Fruit fly (Drosophila melanogaster) whole organism, embryonic: ENCODE data around the gene CG13667.
A peak's percentile ranks its signal among the peaks of the same experiment; 100 is the strongest.

Experiments used
- Atf6 ChIP-seq: fragments of 200-800 bp; sonication (Bioruptor generic); IDR thresholded peaks from 2 replicates; pipeline ENCODE4 v1.3.6; 2022; ENCODE audit warnings: missing biosample characterization, missing genetic modification characterization
- Bdp1 ChIP-seq: fragments of 200-800 bp; sonication (Bioruptor generic); optimal IDR thresholded peaks from 3 replicates; lab custom pipeline; 2016; ENCODE audit warnings: missing biosample characterization, missing genetic modification characterization
- CG11085 ChIP-seq: fragments of 200-800 bp; sonication (Bioruptor generic); IDR thresholded peaks from 2 replicates; pipeline ENCODE4 v1.3.6; 2022; ENCODE audit warnings: missing biosample characterization, missing genetic modification characterization
- CG14710 ChIP-seq: fragments of 200-800 bp; sonication (Bioruptor generic); optimal IDR thresholded peaks from 3 replicates; lab custom pipeline; 2019; ENCODE audit warnings: missing biosample characterization, mild to moderate bottlenecking, missing genetic modification characterization, moderate library complexity
- CG17328 ChIP-seq: fragments of 200-800 bp; sonication (Bioruptor generic); IDR thresholded peaks from 2 replicates; pipeline ENCODE4 v1.3.6; 2022; ENCODE audit warnings: missing biosample characterization, missing genetic modification characterization
- CG17612 ChIP-seq: fragments of 200-800 bp; sonication (Bioruptor generic); IDR thresholded peaks from 2 replicates; pipeline ENCODE4 v1.3.6; 2022; ENCODE audit warnings: missing biosample characterization, missing genetic modification characterization
- CG17912 ChIP-seq: fragments of 200-800 bp; sonication (Bioruptor generic); optimal IDR thresholded peaks from 2 replicates; lab custom pipeline; 2018; ENCODE audit warnings: missing biosample characterization, mild to moderate bottlenecking, missing genetic modification characterization
- CG18262 ChIP-seq: fragments of 200-800 bp; optimal IDR thresholded peaks from 3 replicates; lab custom pipeline; 2019; ENCODE audit warnings: missing biosample characterization, mild to moderate bottlenecking, missing genetic modification characterization, moderate library complexity
- CG18476 ChIP-seq: fragments of 200-800 bp; sonication (Bioruptor generic); optimal IDR thresholded peaks from 2 replicates; lab custom pipeline; 2016; ENCODE audit warnings: missing biosample characterization, mild to moderate bottlenecking, missing genetic modification characterization
- CG2120 ChIP-seq: fragments of 200-800 bp; sonication (Bioruptor generic); optimal IDR thresholded peaks from 3 replicates; lab custom pipeline; 2016; ENCODE audit warnings: missing biosample characterization, missing genetic modification characterization
- CG3163 ChIP-seq: fragments of 200-800 bp; sonication (Bioruptor generic); optimal IDR thresholded peaks from 3 replicates; lab custom pipeline; 2016; ENCODE audit warnings: missing biosample characterization, missing genetic modification characterization
- CG32532 ChIP-seq: fragments of 200-800 bp; sonication (Bioruptor generic); IDR thresholded peaks from 2 replicates; pipeline ENCODE4 v1.3.6; 2022; ENCODE audit warnings: missing biosample characterization, missing genetic modification characterization
- CG3995 ChIP-seq: fragments of 200-800 bp; sonication (Bioruptor generic); optimal IDR thresholded peaks from 3 replicates; lab custom pipeline; 2016; ENCODE audit warnings: missing biosample characterization, missing genetic modification characterization
- CrebB ChIP-seq: fragments of 200-800 bp; sonication (Bioruptor generic); optimal IDR thresholded peaks from 3 replicates; lab custom pipeline; 2018; ENCODE audit warnings: missing biosample characterization, mild to moderate bottlenecking, missing genetic modification characterization
- Dfd ChIP-seq, 2 experiments: fragments of >200 bp; optimal IDR thresholded peaks; 2 replicates each; lab custom pipeline; 2017; ENCODE audit warnings: missing biosample characterization in 2 of 2, missing genetic modification characterization in 2 of 2
- Dip2 ChIP-seq: fragments of 200-800 bp; sonication (Bioruptor generic); IDR thresholded peaks from 2 replicates; pipeline ENCODE4 v1.3.6; 2022; ENCODE audit warnings: missing biosample characterization, missing genetic modification characterization
- Drgx ChIP-seq: fragments of 200-800 bp; sonication (Bioruptor generic); IDR thresholded peaks from 2 replicates; pipeline ENCODE4 v1.3.6; 2022; ENCODE audit warnings: missing biosample characterization, missing genetic modification characterization
- E2f1 ChIP-seq: fragments of 200-800 bp; sonication (Bioruptor generic); IDR thresholded peaks from 2 replicates; pipeline ENCODE4 v1.3.6; 2022; ENCODE audit warnings: missing biosample characterization, missing genetic modification characterization
- Eip74EF ChIP-seq, 2 experiments: fragments of 200-800 bp in 1 of 2; fragments of >200 bp in 1 of 2; sonication (Bioruptor generic) in 1 of 2; optimal IDR thresholded peaks; 2 replicates each; lab custom pipeline; 2017 to 2019; ENCODE audit warnings: missing biosample characterization in 2 of 2, missing genetic modification characterization in 2 of 2, mild to moderate bottlenecking in 1 of 2, moderate library complexity in 1 of 2
- Elba2 ChIP-seq: fragments of 200-800 bp; sonication (Bioruptor generic); optimal IDR thresholded peaks from 3 replicates; lab custom pipeline; 2016; ENCODE audit warnings: missing biosample characterization, missing genetic modification characterization
- GATAe ChIP-seq: fragments of 200-800 bp; sonication (Bioruptor generic); conservative IDR thresholded peaks from 2 replicates; pipeline ENCODE4 v1.3.6; 2022; ENCODE audit warnings: missing biosample characterization, missing genetic modification characterization
- Jarid2 ChIP-seq: fragments of 200-800 bp; sonication (Bioruptor generic); optimal IDR thresholded peaks from 3 replicates; lab custom pipeline; 2017; ENCODE audit warnings: mild to moderate bottlenecking, missing biosample characterization, missing genetic modification reagents, missing genetic modification characterization
- Lim3 ChIP-seq: fragments of 200-800 bp; sonication (Bioruptor generic); IDR thresholded peaks from 2 replicates; pipeline ENCODE4 v1.3.6; 2022; ENCODE audit warnings: missing biosample characterization, missing genetic modification characterization
- MBD-R2 ChIP-seq: fragments of 200-800 bp; sonication (Bioruptor generic); IDR thresholded peaks from 2 replicates; pipeline ENCODE4 v1.3.6; 2022; ENCODE audit warnings: missing biosample characterization, missing genetic modification characterization
- MTF-1 ChIP-seq: fragments of 200-800 bp; sonication (Bioruptor generic); optimal IDR thresholded peaks from 2 replicates; lab custom pipeline; 2018; ENCODE audit warnings: missing biosample characterization, mild to moderate bottlenecking, missing genetic modification characterization, borderline replicate concordance
- Meics ChIP-seq: fragments of 200-800 bp; sonication (Bioruptor generic); optimal IDR thresholded peaks from 2 replicates; lab custom pipeline; 2017; ENCODE audit warnings: missing biosample characterization, mild to moderate bottlenecking, missing genetic modification characterization
- Nf-YB ChIP-seq: fragments of 200-800 bp; sonication (Bioruptor generic); optimal IDR thresholded peaks from 3 replicates; lab custom pipeline; 2019; ENCODE audit warnings: missing biosample characterization, mild to moderate bottlenecking, missing genetic modification characterization, moderate library complexity
- Ptx1 ChIP-seq: fragments of 200-800 bp; sonication (Bioruptor generic); IDR thresholded peaks from 2 replicates; pipeline ENCODE4 v1.3.6; 2022; ENCODE audit warnings: missing biosample characterization, missing genetic modification characterization
- Six4 ChIP-seq: fragments of 200-800 bp; sonication (Bioruptor generic); optimal IDR thresholded peaks from 2 replicates; lab custom pipeline; 2016; ENCODE audit warnings: missing biosample characterization, missing genetic modification characterization
- Ssrp ChIP-seq: fragments of 200-800 bp; sonication (Bioruptor generic); optimal IDR thresholded peaks from 2 replicates; lab custom pipeline; 2018; ENCODE audit warnings: missing biosample characterization, mild to moderate bottlenecking, missing genetic modification characterization, moderate library complexity
- YL-1 ChIP-seq: fragments of 200-800 bp; sonication (Bioruptor generic); optimal IDR thresholded peaks from 3 replicates; lab custom pipeline; 2017; ENCODE audit warnings: missing biosample characterization, mild to moderate bottlenecking, missing genetic modification characterization
- btn ChIP-seq: fragments of 200-800 bp; sonication (Bioruptor generic); optimal IDR thresholded peaks from 2 replicates; lab custom pipeline; 2016; ENCODE audit warnings: missing biosample characterization, missing genetic modification characterization
- cwo ChIP-seq: fragments of 200-800 bp; sonication (Bioruptor generic); optimal IDR thresholded peaks from 3 replicates; lab custom pipeline; 2017; ENCODE audit warnings: missing biosample characterization, missing genetic modification characterization, mild to moderate bottlenecking, moderate library complexity, missing genetic modification reagents
- esg ChIP-seq: fragments of 200-800 bp; sonication (Bioruptor generic); conservative IDR thresholded peaks from 2 replicates; pipeline ENCODE4 v1.3.6; 2022; ENCODE audit warnings: missing biosample characterization, missing genetic modification characterization
- exex ChIP-seq: fragments of 200-800 bp; sonication (Bioruptor generic); optimal IDR thresholded peaks from 4 replicates; lab custom pipeline; 2018; ENCODE audit warnings: missing biosample characterization, mild to moderate bottlenecking, missing genetic modification characterization, moderate library complexity
- eyg ChIP-seq: fragments of 200-800 bp; sonication (Bioruptor generic); optimal IDR thresholded peaks from 3 replicates; lab custom pipeline; 2016; ENCODE audit warnings: missing biosample characterization, missing genetic modification characterization
- gro ChIP-seq: fragments of 200-800 bp; sonication (Bioruptor generic); optimal IDR thresholded peaks from 2 replicates; lab custom pipeline; 2016; ENCODE audit warnings: missing biosample characterization, missing genetic modification characterization
- hkb ChIP-seq, 2 experiments: fragments of 200-800 bp in 1 of 2; fragments of >200 bp in 1 of 2; sonication (Bioruptor generic) in 1 of 2; IDR thresholded peaks in 1 of 2; optimal IDR thresholded peaks in 1 of 2; 2 replicates each; pipeline versions ENCODE4 v1.3.6 to Lab custom; 2017 to 2022; ENCODE audit warnings: missing biosample characterization in 1 of 2, missing genetic modification characterization in 1 of 2
- insv ChIP-seq, 2 experiments: fragments of 200-800 bp; sonication (Bioruptor generic); optimal IDR thresholded peaks; 3 replicates each; lab custom pipeline; 2016 to 2018; ENCODE audit warnings: missing biosample characterization in 2 of 2, missing genetic modification characterization in 2 of 2
- nau ChIP-seq: fragments of 200-800 bp; sonication (Bioruptor generic); optimal IDR thresholded peaks from 3 replicates; lab custom pipeline; 2017; ENCODE audit warnings: missing biosample characterization, mild to moderate bottlenecking, missing genetic modification characterization, missing genetic modification reagents
- nerfin-1 ChIP-seq: fragments of 200-800 bp; sonication (Bioruptor generic); optimal IDR thresholded peaks from 3 replicates; lab custom pipeline; 2019; ENCODE audit warnings: missing biosample characterization, mild to moderate bottlenecking, missing genetic modification characterization, moderate library complexity
- nerfin-2 ChIP-seq: fragments of 200-800 bp; sonication (Bioruptor generic); IDR thresholded peaks from 2 replicates; pipeline ENCODE4 v1.3.6; 2022; ENCODE audit warnings: missing biosample characterization, missing genetic modification characterization; ENCODE audit not compliant: partially characterized antibody
- nmo ChIP-seq: fragments of 200-800 bp; sonication (Bioruptor generic); optimal IDR thresholded peaks from 2 replicates; lab custom pipeline; 2018; ENCODE audit warnings: missing biosample characterization, mild to moderate bottlenecking, missing genetic modification characterization, moderate library complexity
- p53 ChIP-seq: fragments of 200-800 bp; sonication (Bioruptor generic); optimal IDR thresholded peaks from 2 replicates; lab custom pipeline; 2016; ENCODE audit warnings: missing biosample characterization, missing genetic modification characterization
- psq ChIP-seq: fragments of 200-800 bp; sonication (Bioruptor generic); optimal IDR thresholded peaks from 2 replicates; lab custom pipeline; 2017; ENCODE audit warnings: missing biosample characterization, missing genetic modification characterization
- sc ChIP-seq, 3 experiments: fragments of >200 bp in 2 of 3; fragments of 200-800 bp in 1 of 3; sonication (Bioruptor generic) in 1 of 3; optimal IDR thresholded peaks; 2 replicates in 2 of 3; 3 replicates in 1 of 3; lab custom pipeline; 2017; ENCODE audit warnings: mild to moderate bottlenecking in 1 of 3, missing biosample characterization in 1 of 3, missing genetic modification characterization in 1 of 3, missing genetic modification reagents in 1 of 3
- tup ChIP-seq: fragments of 200-800 bp; sonication (Bioruptor generic); optimal IDR thresholded peaks from 2 replicates; lab custom pipeline; 2016; ENCODE audit warnings: missing biosample characterization, mild to moderate bottlenecking, missing genetic modification characterization, moderate library complexity

Gene CG13667

dm6 chr3L:8441745-8442575, 36.7 kb downstream of the CG13667 start, which contains the start of gene Unr (continued):
- peak; percentile 67 for TF ChIP-seq CG18476
- peak; percentile 89 for TF ChIP-seq gro
- TF ChIP-seq nmo (GFP tag; lab: Kevin White, UChicago) = peak; percentile 78
- peak; percentile 96 for TF ChIP-seq Elba2 (GFP tag; lab: Kevin White, UChicago)
- peak; percentile 38 for TF ChIP-seq Ssrp (tag; lab: Kevin White, UChicago)
- TF ChIP-seq Dfd (GFP tag; optimal IDR thresholded peaks at IDR 0.05; lab: Kevin White, UChicago) = no peak
- TF ChIP-seq CG17328 (GFP tag; lab: Robert Waterston, UW) = peak; percentile 80
- TF ChIP-seq Ptx1 (GFP tag; lab: Robert Waterston, UW) = peak; percentile 76
- peak; percentile 62 for TF ChIP-seq CG3163 (GFP tag; lab: Kevin White, UChicago)
- peak; percentile 39 for TF ChIP-seq Jarid2 (GFP tag; lab: Kevin White, UChicago)
- TF ChIP-seq sc (optimal IDR thresholded peaks at IDR 0.05; lab: Kevin White, UChicago) = no peak
- TF ChIP-seq sc (GFP tag; optimal IDR thresholded peaks at IDR 0.05; lab: Kevin White, UChicago) = peak; percentile 22
- TF ChIP-seq Bdp1 = peak; percentile 60
- TF ChIP-seq exex (tag; lab: Kevin White, UChicago) = peak; percentile 34
- peak; percentile 48; the same call in 1 of the 2 replicates for TF ChIP-seq CG17612 (GFP tag; lab: Robert Waterston, UW)
- TF ChIP-seq insv (GFP tag; optimal IDR thresholded peaks at IDR 0.05; lab: Kevin White, UChicago) = peak in 1 of 2 experiments; percentile 42
- TF ChIP-seq nau = peak; percentile 47
- no peak for TF ChIP-seq nerfin-2
- peak; percentile 40 for TF ChIP-seq btn
- TF ChIP-seq CG18262 (tag; lab: Kevin White, UChicago) = peak; percentile 71
- no peak for TF ChIP-seq GATAe
- peak; percentile 49 for TF ChIP-seq Six4
- peak; percentile 53 for TF ChIP-seq CG14710 (tag; lab: Kevin White, UChicago)
- TF ChIP-seq cwo = peak; percentile 51
- TF ChIP-seq CG32532 = peak; percentile 93
- TF ChIP-seq Eip74EF (GFP tag; optimal IDR thresholded peaks at IDR 0.05; lab: Kevin White, UChicago) = peak in 1 of 2 experiments; percentile 60
- peak; percentile 58 for TF ChIP-seq tup
- TF ChIP-seq CG17912 = peak; percentile 75
- TF ChIP-seq nerfin-1 = peak; percentile 40
- TF ChIP-seq MBD-R2 (GFP tag; lab: Robert Waterston, UW) = peak; percentile 77
- TF ChIP-seq eyg (GFP tag; lab: Kevin White, UChicago) = peak; percentile 53
- TF ChIP-seq Dip2 (GFP tag; lab: Robert Waterston, UW) = no peak
- TF ChIP-seq Lim3 (GFP tag; lab: Robert Waterston, UW) = no peak
- TF ChIP-seq CG11085 (GFP tag; lab: Robert Waterston, UW) = peak; percentile 58; the same call in 1 of the 2 replicates
- peak; percentile 92 for TF ChIP-seq CG2120 (GFP tag; lab: Kevin White, UChicago)
- TF ChIP-seq YL-1 = peak; percentile 96
- TF ChIP-seq MTF-1 (GFP tag; lab: Kevin White, UChicago) = peak; percentile 33
- TF ChIP-seq psq = peak; percentile 30
- peak; percentile 22 for TF ChIP-seq p53 (GFP tag; lab: Kevin White, UChicago)
- peak; percentile 52 for TF ChIP-seq CrebB
- TF ChIP-seq Meics = peak; percentile 79
- peak; percentile 77 for TF ChIP-seq Atf6 (GFP tag; lab: Robert Waterston, UW)
- TF ChIP-seq Drgx (GFP tag; lab: Robert Waterston, UW) = peak; percentile 68
- peak; percentile 75; the same call in 1 of the 2 replicates for TF ChIP-seq E2f1 (GFP tag; lab: Robert Waterston, UW)
- TF ChIP-seq hkb (optimal IDR thresholded peaks at IDR 0.05; lab: Kevin White, UChicago) = no peak
- peak; percentile 71 for TF ChIP-seq hkb (GFP tag; IDR thresholded peaks at IDR 0.05; lab: Robert Waterston, UW)
- TF ChIP-seq esg = peak; percentile 56
- TF ChIP-seq CG3995 (GFP tag; lab: Kevin White, UChicago) = peak; percentile 49
- peak; percentile 20 for TF ChIP-seq Nf-YB (GFP tag; lab: Kevin White, UChicago)
